Worm (Caenorhabditis elegans): ENCODE data around the gene ZC443.4.

ce11 chrV:12849736-12850135, 30.1 kb upstream of the ZC443.4 start, which contains the start of gene C44H9.5:
- TF ChIP-seq ces-1 (GFP tag; optimal IDR thresholded peaks at IDR 0.05) (no peak), ztf-11 (tag; optimal IDR thresholded peaks at IDR 0.05) (no peak), pha-4 (tag; optimal IDR thresholded peaks at IDR 0.05) (no peak), snpc-4 (tag; optimal IDR thresholded peaks at IDR 0.05) (no peak), elt-1 (tag; optimal IDR thresholded peaks at IDR 0.05; ENCODE audit: borderline replicate concordance, insufficient read depth) (no peak), ceh-83 (GFP tag; optimal IDR thresholded peaks at IDR 0.05) (no peak), nhr-12 (tag; optimal IDR thresholded peaks at IDR 0.05) (no peak), nhr-2 (tag; optimal IDR thresholded peaks at IDR 0.05) (no peak), flh-1 (GFP tag; optimal IDR thresholded peaks at IDR 0.05) (no peak), lin-13 (tag; optimal IDR thresholded peaks at IDR 0.05) (no peak), cnd-1 (tag; optimal IDR thresholded peaks at IDR 0.05) (no peak), tbx-8 (GFP tag; optimal IDR thresholded peaks at IDR 0.05) (no peak), unc-62 (GFP tag; optimal IDR thresholded peaks at IDR 0.05) (no peak), blmp-1 (tag; optimal IDR thresholded peaks at IDR 0.05) (no peak)
